Worm (Caenorhabditis elegans): Measurements from ENCODE around the gene lex-1.

Gene lex-1

DNA sequence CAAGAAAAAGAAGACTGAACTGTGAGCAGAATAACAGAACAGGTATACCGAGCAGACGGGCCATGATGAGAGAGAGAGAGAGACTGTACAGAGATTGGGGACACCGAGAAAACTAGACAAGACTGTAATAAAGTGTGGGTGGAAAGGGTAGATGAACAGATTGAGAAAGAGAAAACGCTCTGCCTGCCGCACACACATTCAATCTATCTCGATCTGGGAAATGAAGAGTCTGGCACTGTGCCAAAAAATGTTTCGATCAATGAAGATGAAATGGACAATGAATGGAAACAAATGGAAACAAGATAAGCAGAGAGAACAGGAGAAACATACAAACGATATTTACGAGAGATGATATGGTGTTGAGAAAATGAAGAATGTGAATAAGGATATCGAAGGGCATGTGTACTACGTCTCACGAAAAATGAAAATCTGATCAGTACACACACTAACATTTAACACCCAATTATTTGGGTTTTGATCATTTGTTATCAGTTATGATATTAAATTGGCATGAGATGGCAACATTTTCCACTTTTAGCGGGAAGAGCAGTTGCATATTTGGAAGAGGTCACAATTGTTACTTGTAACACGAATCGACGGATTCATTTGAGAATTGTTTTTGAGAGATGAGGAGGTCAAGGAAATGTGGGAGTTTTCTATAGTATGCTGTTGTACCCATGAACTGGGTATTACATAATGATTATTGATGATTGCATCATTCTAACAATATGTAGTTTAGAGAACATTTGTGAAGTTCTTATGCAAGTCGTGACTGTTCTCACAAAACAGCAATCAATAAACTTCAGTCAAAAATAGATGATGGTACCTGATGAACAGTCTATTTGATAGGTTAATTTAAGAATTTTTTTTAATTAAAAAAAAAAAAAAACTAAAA, 34.2 kb upstream of the lex-1 start:
- TF ChIP-seq Y55F3AM.14 (GFP tag; optimal IDR thresholded peaks at IDR 0.05) (no peak), ztf-11 (tag; optimal IDR thresholded peaks at IDR 0.05) (no peak), unc-39 (tag; optimal IDR thresholded peaks at IDR 0.05) (no peak), egl-27 (tag; optimal IDR thresholded peaks at IDR 0.05) (peak; percentile 34), ama-1 (optimal IDR thresholded peaks at IDR 0.05) (no peak), sma-9 (GFP tag; optimal IDR thresholded peaks at IDR 0.05) (peak; percentile 83), sma-9 (tag; optimal IDR thresholded peaks at IDR 0.05) (no peak), F13H6.1 (tag; optimal IDR thresholded peaks at IDR 0.05) (no peak), nhr-12 (tag; optimal IDR thresholded peaks at IDR 0.05) (no peak), peb-1 (tag; optimal IDR thresholded peaks at IDR 0.05) (no peak), mab-5 (tag; optimal IDR thresholded peaks at IDR 0.05) (no peak), sma-3 (GFP tag; optimal IDR thresholded peaks at IDR 0.05) (peak; percentile 59), sem-4 (tag; optimal IDR thresholded peaks at IDR 0.05) (no peak), snpc-4 (tag; optimal IDR thresholded peaks at IDR 0.05) (no peak), lin-39 (tag; optimal IDR thresholded peaks at IDR 0.05) (no peak), mbf-1 (tag; optimal IDR thresholded peaks at IDR 0.05) (no peak), ceh-82 (tag; optimal IDR thresholded peaks at IDR 0.05) (no peak), lin-13 (GFP tag; optimal IDR thresholded peaks at IDR 0.05) (no peak), mdl-1 (tag; optimal IDR thresholded peaks at IDR 0.05) (no peak), dmd-4 (tag; optimal IDR thresholded peaks at IDR 0.05) (no peak), blmp-1 (tag; optimal IDR thresholded peaks at IDR 0.05; ENCODE audit: insufficient read depth) (peak; percentile 56), nhr-23 (tag; optimal IDR thresholded peaks at IDR 0.05) (no peak), ztf-4 (tag; optimal IDR thresholded peaks at IDR 0.05) (no peak), crh-2 (tag; optimal IDR thresholded peaks at IDR 0.05) (no peak), ZK546.5 (tag; optimal IDR thresholded peaks at IDR 0.05) (no peak), lin-11 (tag; optimal IDR thresholded peaks at IDR 0.05) (no peak), zag-1 (tag; optimal IDR thresholded peaks at IDR 0.05) (no peak), nhr-10 (tag; optimal IDR thresholded peaks at IDR 0.05) (no peak), elt-3 (tag; optimal IDR thresholded peaks at IDR 0.05) (no peak), C34F6.9 (tag; optimal IDR thresholded peaks at IDR 0.05) (no peak), nhr-6 (tag; optimal IDR thresholded peaks at IDR 0.05) (no peak), nhr-25 (tag; optimal IDR thresholded peaks at IDR 0.05) (peak; percentile 36), elt-1 (tag; optimal IDR thresholded peaks at IDR 0.05) (no peak), unc-55 (GFP tag; optimal IDR thresholded peaks at IDR 0.05) (no peak), nhr-237 (tag; optimal IDR thresholded peaks at IDR 0.05) (no peak), R02D3.7 (tag; optimal IDR thresholded peaks at IDR 0.05) (no peak), nhr-129 (tag; optimal IDR thresholded peaks at IDR 0.05) (peak; percentile 64), gmeb-1 (tag; optimal IDR thresholded peaks at IDR 0.05) (no peak), unc-62 (GFP tag; optimal IDR thresholded peaks at IDR 0.05) (no peak), lsy-2 (tag; optimal IDR thresholded peaks at IDR 0.05) (peak in 1 of 2 experiments; percentile 21), aly-2 (tag; optimal IDR thresholded peaks at IDR 0.05) (no peak), fos-1 (tag; optimal IDR thresholded peaks at IDR 0.05) (peak; percentile 28), alr-1 (tag; optimal IDR thresholded peaks at IDR 0.05) (no peak), skn-1 (tag; optimal IDR thresholded peaks at IDR 0.05) (no peak), nhr-77 (tag; optimal IDR thresholded peaks at IDR 0.05) (no peak), ceh-16 (tag; optimal IDR thresholded peaks at IDR 0.05) (peak; percentile 29), nhr-21 (tag; optimal IDR thresholded peaks at IDR 0.05) (peak; percentile 47), ztf-1 (GFP tag; conservative IDR thresholded peaks at IDR 0.05) (no peak), nhr-11 (tag; optimal IDR thresholded peaks at IDR 0.05) (no peak)

Data from whole organism, L2 larva.